Fruit fly (Drosophila melanogaster) whole organism, adult: ENCODE measurements around the gene Nmdmc.

ENCODE experiments used
- CG5204 ChIP-seq: fragments of 200-800 bp; sonication (Bioruptor generic); optimal IDR thresholded peaks from 2 replicates; lab custom pipeline; 2016; ENCODE audit warnings: missing biosample characterization, missing genetic modification characterization
- CG7101 ChIP-seq: fragments of 200-800 bp; sonication (Bioruptor generic); optimal IDR thresholded peaks from 2 replicates; lab custom pipeline; 2018; ENCODE audit warnings: missing biosample characterization, mild to moderate bottlenecking, missing genetic modification characterization, moderate library complexity
- Clk ChIP-seq: fragments of 200-800 bp; sonication (Bioruptor generic); optimal IDR thresholded peaks from 2 replicates; lab custom pipeline; 2017; ENCODE audit warnings: missing biosample characterization, missing genetic modification characterization
- Mnt ChIP-seq: fragments of 200-800 bp; sonication (Bioruptor generic); optimal IDR thresholded peaks from 2 replicates; lab custom pipeline; 2016; ENCODE audit warnings: missing biosample characterization, mild to moderate bottlenecking, missing genetic modification characterization

dm6 chr3R:9029411-9029810, 20.9 kb downstream of the Nmdmc start:
- TF ChIP-seq Mnt (GFP tag; lab: Kevin White, UChicago) (no peak), Clk (GFP tag; lab: Kevin White, UChicago) (no peak), CG7101 (tag; lab: Kevin White, UChicago) (no peak), CG5204 (GFP tag; lab: Kevin White, UChicago) (no peak)
